Worm (Caenorhabditis elegans) whole organism, L3 larva: ENCODE measurements around the gene Y55F3AM.5.

ENCODE experiments used
- R02D3.7 ChIP-seq: fragments of 150-350 bp; optimal IDR thresholded peaks from 2 replicates; lab custom pipeline; 2014; ENCODE audit warnings: missing biosample characterization, missing genetic modification characterization
- aly-2 ChIP-seq: fragments of 150-350 bp; optimal IDR thresholded peaks from 2 replicates; lab custom pipeline; 2014; ENCODE audit warnings: missing biosample characterization, missing genetic modification characterization
- ama-1 ChIP-seq: fragments of 150-350 bp; optimal IDR thresholded peaks from 2 replicates; lab custom pipeline; 2018
- elt-3 ChIP-seq, 3 experiments: fragments of 150-350 bp in 1 of 3; sonication (generic microtip) in 2 of 3; optimal IDR thresholded peaks; 2 replicates in 2 of 3; 4 replicates in 1 of 3; lab custom pipeline; 2014 to 2017; ENCODE audit warnings: missing biosample characterization in 3 of 3, missing genetic modification characterization in 3 of 3
- fkh-10 ChIP-seq: sonication (generic microtip); optimal IDR thresholded peaks from 2 replicates; lab custom pipeline; 2017; ENCODE audit warnings: missing biosample characterization, missing genetic modification reagents, missing genetic modification characterization
- nhr-76 ChIP-seq: fragments of 150-350 bp; sonication (generic microtip); optimal IDR thresholded peaks from 5 replicates; lab custom pipeline; 2014; ENCODE audit warnings: missing biosample characterization, missing genetic modification characterization
- unc-62 ChIP-seq: fragments of 150-350 bp; sonication (generic microtip); optimal IDR thresholded peaks from 4 replicates; lab custom pipeline; 2014; ENCODE audit warnings: missing biosample characterization, missing genetic modification reagents, missing genetic modification characterization
- ztf-11 ChIP-seq: fragments of 150-350 bp; optimal IDR thresholded peaks from 2 replicates; lab custom pipeline; 2014; ENCODE audit warnings: missing biosample characterization, missing genetic modification characterization
- ztf-4 ChIP-seq: fragments of 150-350 bp; optimal IDR thresholded peaks from 2 replicates; lab custom pipeline; 2014; ENCODE audit warnings: missing biosample characterization, missing genetic modification characterization

ce11 chrIV:1011776-1012175 lies 12.8 kb downstream of the Y55F3AM.5 start:
- TF ChIP-seq nhr-76 (tag; lab: Kevin White, UChicago) (no peak), aly-2 (no peak), fkh-10 (GFP tag; lab: Kevin White, UChicago) (no peak), ztf-11 (no peak), R02D3.7 (no peak), ztf-4 (tag; lab: Kevin White, UChicago) (no peak), unc-62 (GFP tag; lab: Kevin White, UChicago) (no peak), ama-1 (lab: Kevin White, UChicago) (no peak), elt-3 (tag; optimal IDR thresholded peaks at IDR 0.05; lab: Kevin White, UChicago) (no peak)
